Worm (Caenorhabditis elegans): ENCODE results near the gene epac-1.

epac-1 gene

ce11 chrIII:10211889-10212494 lies 23.0 kb downstream of the epac-1 start, which contains the start of the genes blos-1 and best-18:
Gene blos-1, minus strand, starts transcription at chrIII:10211946.
Gene best-18, plus strand, starts transcription at chrIII:10212396.
- peak; percentile 98 for TF ChIP-seq zip-8 (tag; optimal IDR thresholded peaks at IDR 0.05)
- no peak for TF ChIP-seq unc-62 (GFP tag; optimal IDR thresholded peaks at IDR 0.05)
- TF ChIP-seq ces-1 (GFP tag; optimal IDR thresholded peaks at IDR 0.05), result peak; percentile 9
- peak; percentile 2 for TF ChIP-seq lsy-2 (tag; optimal IDR thresholded peaks at IDR 0.05)

- no peak for TF ChIP-seq bed-3 (GFP tag; optimal IDR thresholded peaks at IDR 0.05)
These were observed 25.5 kb downstream of the epac-1 start for ce11 chrIII:10214540-10214979.

ce11 chrIII:10215882-10216281 lies 26.9 kb downstream of the epac-1 start:
- TF ChIP-seq snpc-4 (tag; optimal IDR thresholded peaks at IDR 0.05) (no peak), bed-3 (GFP tag; optimal IDR thresholded peaks at IDR 0.05) (no peak)

ce11 chrIII:10216585-10217278 lies 27.7 kb downstream of the epac-1 start, which contains the start of gene cts-1:
Gene cts-1, minus strand, starts transcription at chrIII:10216635.
- TF ChIP-seq nhr-2 (tag; optimal IDR thresholded peaks at IDR 0.05), result no peak
- TF ChIP-seq ceh-43 (GFP tag; optimal IDR thresholded peaks at IDR 0.05), result no peak
- TF ChIP-seq nhr-28 (tag; optimal IDR thresholded peaks at IDR 0.05), result no peak
- TF ChIP-seq nhr-237 (tag; optimal IDR thresholded peaks at IDR 0.05), result peak; percentile 46
- no peak for TF ChIP-seq flh-1 (GFP tag; optimal IDR thresholded peaks at IDR 0.05)
- peak; percentile 23 for TF ChIP-seq ces-1 (GFP tag; optimal IDR thresholded peaks at IDR 0.05)
- TF ChIP-seq M03D4.4 (tag; optimal IDR thresholded peaks at IDR 0.05), result peak; percentile 42
- no peak for TF ChIP-seq pha-4 (tag; optimal IDR thresholded peaks at IDR 0.05)
- no peak for TF ChIP-seq blmp-1 (tag; optimal IDR thresholded peaks at IDR 0.05)
- peak; percentile 49 for TF ChIP-seq mep-1 (tag; optimal IDR thresholded peaks at IDR 0.05)
- no peak for TF ChIP-seq cnd-1 (tag; optimal IDR thresholded peaks at IDR 0.05)
- no peak for TF ChIP-seq elt-3 (tag; optimal IDR thresholded peaks at IDR 0.05)
- TF ChIP-seq hlh-1 (tag; optimal IDR thresholded peaks at IDR 0.05), result peak; percentile 23
- TF ChIP-seq lsy-2 (tag; optimal IDR thresholded peaks at IDR 0.05), result peak; percentile 76
- TF ChIP-seq elt-1 (tag; optimal IDR thresholded peaks at IDR 0.05; ENCODE audit: borderline replicate concordance, insufficient read depth), result no peak
- TF ChIP-seq sptf-1 (tag; optimal IDR thresholded peaks at IDR 0.05), result peak; percentile 40
- peak; percentile 58 for TF ChIP-seq unc-120 (tag; optimal IDR thresholded peaks at IDR 0.05; ENCODE audit: poor library complexity, severe bottlenecking)
- no peak for TF ChIP-seq drap-1 (GFP tag; optimal IDR thresholded peaks at IDR 0.05)
- TF ChIP-seq lin-13 (tag; optimal IDR thresholded peaks at IDR 0.05), result peak; percentile 2
- TF ChIP-seq unc-62 (GFP tag; optimal IDR thresholded peaks at IDR 0.05), result peak; percentile 53
- TF ChIP-seq mls-2 (tag; optimal IDR thresholded peaks at IDR 0.05), result no peak

ce11 chrIII:10218587-10218986 lies 29.6 kb downstream of the epac-1 start, which contains the start of the genes rde-4 and cox-14:
Gene rde-4, minus strand, starts transcription at chrIII:10218646.
Gene cox-14, plus strand, starts transcription at chrIII:10218942.
- TF ChIP-seq mep-1 (tag; optimal IDR thresholded peaks at IDR 0.05) (peak; percentile 88), ham-2 (GFP tag; optimal IDR thresholded peaks at IDR 0.05) (no peak), unc-62 (GFP tag; optimal IDR thresholded peaks at IDR 0.05) (peak; percentile 3), nhr-12 (tag; optimal IDR thresholded peaks at IDR 0.05) (no peak), nhr-237 (tag; optimal IDR thresholded peaks at IDR 0.05) (peak; percentile 60), blmp-1 (tag; optimal IDR thresholded peaks at IDR 0.05) (no peak), hlh-1 (tag; optimal IDR thresholded peaks at IDR 0.05) (peak; percentile 39), lin-32 (GFP tag; optimal IDR thresholded peaks at IDR 0.05) (no peak), ces-1 (GFP tag; optimal IDR thresholded peaks at IDR 0.05) (peak; percentile 83), ceh-83 (GFP tag; optimal IDR thresholded peaks at IDR 0.05) (no peak), lsy-2 (tag; optimal IDR thresholded peaks at IDR 0.05) (peak; percentile 99), unc-120 (tag; optimal IDR thresholded peaks at IDR 0.05; ENCODE audit: poor library complexity, severe bottlenecking) (peak; percentile 1), lin-13 (tag; optimal IDR thresholded peaks at IDR 0.05) (peak; percentile 63), pha-4 (tag; optimal IDR thresholded peaks at IDR 0.05) (peak; percentile 49), unc-39 (tag; optimal IDR thresholded peaks at IDR 0.05) (no peak), elt-3 (tag; optimal IDR thresholded peaks at IDR 0.05) (no peak)
